Fruit fly (Drosophila melanogaster) whole organism, prepupa: ENCODE data around the gene CG8419.

ENCODE experiments used
- Blimp-1 ChIP-seq: fragments of 200-800 bp; sonication (Bioruptor generic); optimal IDR thresholded peaks from 3 replicates; lab custom pipeline; 2017; ENCODE audit warnings: missing biosample characterization, missing genetic modification characterization, mild to moderate bottlenecking, moderate library complexity, missing genetic modification reagents
- CG10631 ChIP-seq: fragments of 200-800 bp; sonication (Bioruptor generic); optimal IDR thresholded peaks from 2 replicates; lab custom pipeline; 2016; ENCODE audit warnings: missing biosample characterization, missing genetic modification characterization
- CG10669 ChIP-seq: fragments of 200-800 bp; sonication (Bioruptor generic); optimal IDR thresholded peaks from 3 replicates; lab custom pipeline; 2018; ENCODE audit warnings: missing biosample characterization, mild to moderate bottlenecking, missing genetic modification characterization, moderate library complexity
- CG11294 ChIP-seq: fragments of 200-800 bp; sonication (Bioruptor generic); IDR thresholded peaks from 2 replicates; pipeline ENCODE4 v1.3.6; 2022; ENCODE audit warnings: missing biosample characterization, missing genetic modification characterization
- CG11902 ChIP-seq: fragments of 200-800 bp; sonication (Bioruptor generic); optimal IDR thresholded peaks from 3 replicates; lab custom pipeline; 2016; ENCODE audit warnings: missing biosample characterization, missing genetic modification characterization
- CG15336 ChIP-seq: fragments of 200-800 bp; sonication (Bioruptor generic); IDR thresholded peaks from 2 replicates; pipeline ENCODE4 v1.3.6; 2022; ENCODE audit warnings: missing biosample characterization, missing genetic modification characterization
- CG1621 ChIP-seq: fragments of 200-800 bp; sonication (Bioruptor generic); optimal IDR thresholded peaks from 3 replicates; lab custom pipeline; 2018; ENCODE audit warnings: missing biosample characterization, mild to moderate bottlenecking, missing genetic modification characterization
- CG3032 ChIP-seq: fragments of 200-800 bp; optimal IDR thresholded peaks from 2 replicates; lab custom pipeline; 2019; ENCODE audit warnings: missing biosample characterization, mild to moderate bottlenecking, missing genetic modification characterization, moderate library complexity
- CG31627 ChIP-seq: fragments of 200-800 bp; sonication (Bioruptor generic); optimal IDR thresholded peaks from 3 replicates; lab custom pipeline; 2016; ENCODE audit warnings: missing biosample characterization, missing genetic modification characterization
- CG32006 ChIP-seq: fragments of 200-800 bp; sonication (Bioruptor generic); optimal IDR thresholded peaks from 3 replicates; lab custom pipeline; 2017; ENCODE audit warnings: missing biosample characterization, mild to moderate bottlenecking, missing genetic modification characterization
- CG34406 ChIP-seq: fragments of 200-800 bp; sonication (Bioruptor generic); optimal IDR thresholded peaks from 3 replicates; lab custom pipeline; 2016; ENCODE audit warnings: missing biosample characterization, missing genetic modification characterization
- CG4318 ChIP-seq: fragments of 200-800 bp; sonication (Bioruptor generic); optimal IDR thresholded peaks from 3 replicates; lab custom pipeline; 2017; ENCODE audit warnings: missing biosample characterization, mild to moderate bottlenecking, missing genetic modification characterization
- CG6276 ChIP-seq: fragments of 200-800 bp; sonication (Bioruptor generic); optimal IDR thresholded peaks from 2 replicates; lab custom pipeline; 2017; ENCODE audit warnings: missing biosample characterization, mild to moderate bottlenecking, missing genetic modification characterization
- CG6854 ChIP-seq: fragments of 200-800 bp; sonication (Bioruptor generic); optimal IDR thresholded peaks from 2 replicates; lab custom pipeline; 2017; ENCODE audit warnings: missing biosample characterization, mild to moderate bottlenecking, missing genetic modification characterization
- CG7368 ChIP-seq: fragments of 200-800 bp; sonication (Bioruptor generic); optimal IDR thresholded peaks from 3 replicates; lab custom pipeline; 2016; ENCODE audit warnings: missing biosample characterization, missing genetic modification characterization
- CG8119 ChIP-seq: fragments of 200-800 bp; sonication (Bioruptor generic); IDR thresholded peaks from 3 replicates; pipeline ENCODE4 v1.3.6; 2022; ENCODE audit warnings: missing biosample characterization, missing genetic modification characterization
- CG8319 ChIP-seq: fragments of 200-800 bp; sonication (Bioruptor generic); optimal IDR thresholded peaks from 3 replicates; lab custom pipeline; 2016; ENCODE audit warnings: missing biosample characterization, missing genetic modification characterization
- CG8632 ChIP-seq: fragments of 200-800 bp; sonication (Bioruptor generic); optimal IDR thresholded peaks from 3 replicates; lab custom pipeline; 2016; ENCODE audit warnings: missing biosample characterization, missing genetic modification characterization
- CG9139 ChIP-seq: fragments of 200-800 bp; sonication (Bioruptor generic); optimal IDR thresholded peaks from 3 replicates; lab custom pipeline; 2017; ENCODE audit warnings: missing biosample characterization, mild to moderate bottlenecking, missing genetic modification characterization
- Eip75B ChIP-seq: fragments of 200-800 bp; sonication (Bioruptor generic); optimal IDR thresholded peaks from 3 replicates; lab custom pipeline; 2016; ENCODE audit warnings: missing biosample characterization, missing genetic modification characterization
- Eip78C ChIP-seq: fragments of 200-800 bp; sonication (Bioruptor generic); peaks from one replicate; lab custom pipeline; 2016; ENCODE audit warnings: missing biosample characterization, missing genetic modification characterization
- Eip93F ChIP-seq: fragments of 200-800 bp; sonication (Bioruptor generic); optimal IDR thresholded peaks from 2 replicates; lab custom pipeline; 2016; ENCODE audit warnings: missing biosample characterization, mild to moderate bottlenecking, missing genetic modification characterization
- Ets96B ChIP-seq: fragments of 200-800 bp; optimal IDR thresholded peaks from 2 replicates; lab custom pipeline; 2019; ENCODE audit warnings: missing biosample characterization, mild to moderate bottlenecking, missing genetic modification characterization, moderate library complexity
- Hr38 ChIP-seq: sonication (Bioruptor generic); optimal IDR thresholded peaks from 2 replicates; lab custom pipeline; 2016; ENCODE audit warnings: missing biosample characterization, missing genetic modification characterization
- Hr39 ChIP-seq: fragments of 200-800 bp; sonication (Bioruptor generic); optimal IDR thresholded peaks from 2 replicates; lab custom pipeline; 2016; ENCODE audit warnings: missing biosample characterization, missing genetic modification characterization
- Hr4 ChIP-seq: fragments of 200-800 bp; sonication (Bioruptor generic); optimal IDR thresholded peaks from 3 replicates; lab custom pipeline; 2016; ENCODE audit warnings: missing biosample characterization, missing genetic modification characterization
- Met ChIP-seq: fragments of 200-800 bp; sonication (Bioruptor generic); optimal IDR thresholded peaks from 3 replicates; lab custom pipeline; 2016; ENCODE audit warnings: missing biosample characterization, missing genetic modification characterization
- Smox ChIP-seq: fragments of 200-800 bp; sonication (Bioruptor generic); optimal IDR thresholded peaks from 3 replicates; lab custom pipeline; 2016; ENCODE audit warnings: missing biosample characterization, missing genetic modification characterization
- Sox102F ChIP-seq: fragments of 200-800 bp; sonication (Bioruptor generic); optimal IDR thresholded peaks from 2 replicates; lab custom pipeline; 2016; ENCODE audit warnings: missing biosample characterization, mild to moderate bottlenecking, missing genetic modification characterization
- Sox15 ChIP-seq: fragments of 200-800 bp; sonication (Bioruptor generic); optimal IDR thresholded peaks from 3 replicates; lab custom pipeline; 2016; ENCODE audit warnings: missing biosample characterization, missing genetic modification characterization
- achi ChIP-seq: fragments of 200-800 bp; sonication (Bioruptor generic); optimal IDR thresholded peaks from 3 replicates; lab custom pipeline; 2016; ENCODE audit warnings: missing biosample characterization, missing genetic modification characterization
- cyc ChIP-seq: fragments of 200-800 bp; sonication (Bioruptor generic); optimal IDR thresholded peaks from 3 replicates; lab custom pipeline; 2016; ENCODE audit warnings: missing biosample characterization, missing genetic modification characterization
- dac ChIP-seq: fragments of 200-800 bp; sonication (Bioruptor generic); optimal IDR thresholded peaks from 2 replicates; lab custom pipeline; 2017; ENCODE audit warnings: missing biosample characterization, mild to moderate bottlenecking, missing genetic modification characterization
- dsx ChIP-seq: fragments of 200-800 bp; optimal IDR thresholded peaks from 3 replicates; lab custom pipeline; 2019; ENCODE audit warnings: missing biosample characterization, mild to moderate bottlenecking, missing genetic modification characterization, moderate library complexity; ENCODE audit not compliant: poor library complexity, severe bottlenecking
- eg ChIP-seq: fragments of 200-800 bp; sonication (Bioruptor generic); IDR thresholded peaks from 3 replicates; pipeline ENCODE4 v1.3.6; 2022; ENCODE audit warnings: missing biosample characterization, missing genetic modification characterization
- esn ChIP-seq: fragments of 200-800 bp; sonication (Bioruptor generic); optimal IDR thresholded peaks from 2 replicates; lab custom pipeline; 2016; ENCODE audit warnings: missing biosample characterization, mild to moderate bottlenecking, missing genetic modification characterization, moderate library complexity
- fd85E ChIP-seq: fragments of 200-800 bp; sonication (Bioruptor generic); optimal IDR thresholded peaks from 3 replicates; lab custom pipeline; 2016; ENCODE audit warnings: missing biosample characterization, missing genetic modification characterization
- fkh ChIP-seq: fragments of 200-800 bp; sonication (Bioruptor generic); optimal IDR thresholded peaks from 3 replicates; lab custom pipeline; 2017; ENCODE audit warnings: missing biosample characterization, mild to moderate bottlenecking, missing genetic modification characterization, moderate library complexity
- lz ChIP-seq: fragments of 200-800 bp; sonication (Bioruptor generic); optimal IDR thresholded peaks from 3 replicates; lab custom pipeline; 2016; ENCODE audit warnings: missing biosample characterization, missing genetic modification characterization
- net ChIP-seq: fragments of 200-800 bp; sonication (Bioruptor generic); optimal IDR thresholded peaks from 3 replicates; lab custom pipeline; 2016; ENCODE audit warnings: missing biosample characterization, missing genetic modification characterization
- pdm3 ChIP-seq: fragments of 200-800 bp; sonication (Bioruptor generic); optimal IDR thresholded peaks from 3 replicates; lab custom pipeline; 2016; ENCODE audit warnings: missing biosample characterization, missing genetic modification characterization
- spab ChIP-seq: fragments of 200-800 bp; sonication (Bioruptor generic); optimal IDR thresholded peaks from 2 replicates; lab custom pipeline; 2017; ENCODE audit warnings: missing biosample characterization, mild to moderate bottlenecking, missing genetic modification characterization, missing genetic modification reagents
- svp ChIP-seq: fragments of 200-800 bp; sonication (Bioruptor generic); peaks from one replicate; lab custom pipeline; 2016; ENCODE audit warnings: missing biosample characterization, missing genetic modification characterization
- topi ChIP-seq: fragments of 200-800 bp; sonication (Bioruptor generic); optimal IDR thresholded peaks from 3 replicates; lab custom pipeline; 2016; ENCODE audit warnings: missing biosample characterization, missing genetic modification characterization
- vri ChIP-seq: fragments of 200-800 bp; sonication (Bioruptor generic); optimal IDR thresholded peaks from 3 replicates; lab custom pipeline; 2016; ENCODE audit warnings: missing biosample characterization, mild to moderate bottlenecking, missing genetic modification characterization

The CG8419 gene

DNA sequence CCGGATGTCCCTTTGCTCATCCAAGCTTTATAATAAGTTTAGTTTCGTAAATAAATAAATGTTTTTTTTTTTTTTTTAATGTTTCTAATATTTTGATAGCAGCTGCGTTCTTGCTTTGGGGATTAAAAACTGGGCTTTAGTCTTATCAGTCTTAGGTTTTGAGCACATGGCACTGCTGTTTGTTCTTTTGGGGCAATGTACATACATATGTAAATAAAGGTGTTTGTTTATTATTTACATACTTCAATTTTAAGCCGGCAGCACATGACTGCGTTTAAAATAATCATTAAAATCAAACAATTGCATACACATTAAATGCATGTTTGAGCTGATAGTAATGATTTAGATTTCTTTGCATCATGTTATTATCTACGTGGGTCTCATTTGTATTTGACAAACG is 41.8 kb upstream of the CG8419 start:
- TF ChIP-seq fkh (GFP tag; lab: Kevin White, UChicago) (peak; percentile 63), spab (GFP tag; lab: Kevin White, UChicago) (no peak), Ets96B (tag; lab: Kevin White, UChicago) (no peak), Sox102F (GFP tag; lab: Kevin White, UChicago) (peak; percentile 43), Eip93F (no peak), esn (GFP tag; lab: Kevin White, UChicago) (peak; percentile 43), Met (GFP tag; lab: Kevin White, UChicago) (peak; percentile 32), CG6276 (no peak), achi (GFP tag; lab: Kevin White, UChicago) (no peak), CG8319 (GFP tag; lab: Kevin White, UChicago) (no peak), Blimp-1 (GFP tag; lab: Kevin White, UChicago) (peak; percentile 11), Smox (GFP tag; lab: Kevin White, UChicago) (peak; percentile 45), topi (GFP tag; lab: Kevin White, UChicago) (no peak), Hr39 (GFP tag; lab: Kevin White, UChicago) (no peak), CG32006 (GFP tag; lab: Kevin White, UChicago) (no peak), Eip75B (GFP tag; lab: Kevin White, UChicago) (no peak), Hr4 (GFP tag; lab: Kevin White, UChicago) (no peak), svp (GFP tag; lab: Kevin White, UChicago) (peak; percentile 64), vri (GFP tag; lab: Kevin White, UChicago) (peak; percentile 49), CG6854 (GFP tag; lab: Kevin White, UChicago) (no peak), CG10631 (GFP tag; lab: Kevin White, UChicago) (no peak)

DNA sequence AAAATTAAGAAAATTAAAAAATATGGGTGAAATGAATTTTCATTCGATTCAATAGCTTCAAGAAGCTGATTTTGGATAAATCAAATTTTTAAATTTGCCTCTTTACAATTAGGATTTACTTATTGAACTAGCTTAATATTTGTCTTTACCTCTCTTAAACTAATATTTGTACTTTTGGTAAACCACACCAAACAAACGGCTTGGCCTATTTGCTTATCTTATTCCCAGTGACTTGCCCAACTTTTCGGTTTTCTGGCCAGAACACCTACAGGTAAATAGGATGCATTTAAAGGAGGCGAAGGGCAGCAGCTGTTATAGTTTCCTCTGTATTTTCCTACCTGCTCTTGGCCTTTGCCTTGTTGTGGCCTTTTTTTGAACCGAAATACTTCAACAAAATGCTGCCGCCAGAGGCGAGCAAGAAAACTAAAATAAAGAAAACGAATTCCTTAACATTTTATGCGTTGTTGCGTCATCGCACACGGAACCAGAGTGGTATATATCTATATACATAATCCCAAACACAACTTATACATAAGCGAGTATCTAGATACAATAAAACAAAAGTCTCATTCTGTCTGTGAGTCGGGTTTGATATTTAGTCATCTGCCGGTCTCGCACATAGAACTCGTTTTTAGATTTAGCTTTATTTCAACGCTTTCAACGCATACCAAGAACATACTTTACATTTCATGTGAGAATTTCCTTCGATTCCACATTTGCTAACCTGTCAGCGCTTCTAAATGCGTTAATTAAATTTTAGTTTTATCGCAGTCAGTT is 40.0 kb upstream of the CG8419 start:
- TF ChIP-seq Sox15 (no peak), Ets96B (tag; lab: Kevin White, UChicago) (no peak), fkh (GFP tag; lab: Kevin White, UChicago) (peak; percentile 57), Eip78C (GFP tag; lab: Kevin White, UChicago) (peak; percentile 2)

dm6 chr2L:8168075-8168474 is 37.9 kb upstream of the CG8419 start:
- TF ChIP-seq topi (GFP tag; lab: Kevin White, UChicago): no peak
- no peak for TF ChIP-seq vri (GFP tag; lab: Kevin White, UChicago)
- no peak for TF ChIP-seq CG10669 (GFP tag; lab: Kevin White, UChicago)
- peak; percentile 64 for TF ChIP-seq CG32006 (GFP tag; lab: Kevin White, UChicago)
- TF ChIP-seq achi (GFP tag; lab: Kevin White, UChicago): no peak
- TF ChIP-seq Smox (GFP tag; lab: Kevin White, UChicago): no peak
- TF ChIP-seq CG10631 (GFP tag; lab: Kevin White, UChicago): no peak
- TF ChIP-seq CG4318 (GFP tag; lab: Kevin White, UChicago): no peak
- TF ChIP-seq CG7368 (GFP tag; lab: Kevin White, UChicago): no peak
- TF ChIP-seq CG8119 (GFP tag; lab: Robert Waterston, UW): peak; percentile 38; the same call in 2 of the 3 replicates
- no peak for TF ChIP-seq fkh (GFP tag; lab: Kevin White, UChicago)
- no peak for TF ChIP-seq CG1621
- no peak for TF ChIP-seq CG9139
- TF ChIP-seq CG11902: no peak
- TF ChIP-seq dsx (GFP tag; lab: Kevin White, UChicago): no peak
- TF ChIP-seq dac (GFP tag; lab: Kevin White, UChicago): no peak
- TF ChIP-seq lz (GFP tag; lab: Kevin White, UChicago): no peak
- no peak for TF ChIP-seq CG8632
- no peak for TF ChIP-seq cyc (GFP tag; lab: Kevin White, UChicago)
- TF ChIP-seq eg (GFP tag; lab: Robert Waterston, UW): peak; percentile 49; the same call in 2 of the 3 replicates
- TF ChIP-seq fd85E (GFP tag; lab: Kevin White, UChicago): no peak
- peak; percentile 47 for TF ChIP-seq CG15336 (GFP tag; lab: Robert Waterston, UW)
- no peak for TF ChIP-seq CG11294 (GFP tag; lab: Robert Waterston, UW)
- TF ChIP-seq CG34406: no peak
- TF ChIP-seq Hr38: no peak
- TF ChIP-seq CG3032 (tag; lab: Kevin White, UChicago): no peak
- peak; percentile 56 for TF ChIP-seq Eip78C (GFP tag; lab: Kevin White, UChicago)
- TF ChIP-seq Hr4 (GFP tag; lab: Kevin White, UChicago): peak; percentile 53
- TF ChIP-seq Ets96B (tag; lab: Kevin White, UChicago): no peak
- no peak for TF ChIP-seq Sox102F (GFP tag; lab: Kevin White, UChicago)
- peak; percentile 40 for TF ChIP-seq net (GFP tag; lab: Kevin White, UChicago)
- no peak for TF ChIP-seq svp (GFP tag; lab: Kevin White, UChicago)
- no peak for TF ChIP-seq CG6276
- TF ChIP-seq Hr39 (GFP tag; lab: Kevin White, UChicago): no peak
- no peak for TF ChIP-seq CG31627
- TF ChIP-seq pdm3 (GFP tag; lab: Kevin White, UChicago): peak; percentile 16
